Worm (Caenorhabditis elegans) whole organism, L3 larva: Measurements from ENCODE around the gene vha-14.

ENCODE experiments used
- daf-12 ChIP-seq: fragments of 150-350 bp; optimal IDR thresholded peaks from 2 replicates; lab custom pipeline; 2014; ENCODE audit warnings: missing biosample characterization, missing genetic modification reagents, missing genetic modification characterization
- unc-62 ChIP-seq: fragments of 150-350 bp; sonication (generic microtip); optimal IDR thresholded peaks from 4 replicates; lab custom pipeline; 2014; ENCODE audit warnings: missing biosample characterization, missing genetic modification reagents, missing genetic modification characterization

DNA sequence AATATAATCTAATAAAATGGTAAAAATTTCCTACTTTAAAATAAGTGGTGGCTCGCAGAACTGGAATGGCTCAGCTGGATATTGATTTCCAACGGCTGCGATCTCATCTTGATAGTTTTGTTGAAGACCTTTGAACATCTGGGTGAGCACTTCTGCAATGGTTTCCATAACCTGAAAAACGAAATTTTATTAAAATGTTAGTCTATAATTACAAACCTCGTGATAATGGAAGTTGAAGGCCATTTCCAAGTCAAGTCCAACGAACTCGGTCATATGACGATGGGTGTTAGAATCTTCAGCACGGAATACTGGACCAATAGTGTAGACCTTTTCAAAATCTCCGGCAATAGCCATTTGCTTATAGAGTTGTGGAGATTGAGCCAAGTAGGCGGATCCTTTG is 18.1 kb upstream of the vha-14 start:
- TF ChIP-seq daf-12 (tag; lab: Kevin White, UChicago) (no peak), unc-62 (GFP tag; lab: Kevin White, UChicago) (no peak)
